Fruit fly (Drosophila melanogaster): ENCODE results near the gene lush.
A peak's percentile ranks its signal among the peaks of the same experiment; 100 is the strongest.

Gene lush

DNA sequence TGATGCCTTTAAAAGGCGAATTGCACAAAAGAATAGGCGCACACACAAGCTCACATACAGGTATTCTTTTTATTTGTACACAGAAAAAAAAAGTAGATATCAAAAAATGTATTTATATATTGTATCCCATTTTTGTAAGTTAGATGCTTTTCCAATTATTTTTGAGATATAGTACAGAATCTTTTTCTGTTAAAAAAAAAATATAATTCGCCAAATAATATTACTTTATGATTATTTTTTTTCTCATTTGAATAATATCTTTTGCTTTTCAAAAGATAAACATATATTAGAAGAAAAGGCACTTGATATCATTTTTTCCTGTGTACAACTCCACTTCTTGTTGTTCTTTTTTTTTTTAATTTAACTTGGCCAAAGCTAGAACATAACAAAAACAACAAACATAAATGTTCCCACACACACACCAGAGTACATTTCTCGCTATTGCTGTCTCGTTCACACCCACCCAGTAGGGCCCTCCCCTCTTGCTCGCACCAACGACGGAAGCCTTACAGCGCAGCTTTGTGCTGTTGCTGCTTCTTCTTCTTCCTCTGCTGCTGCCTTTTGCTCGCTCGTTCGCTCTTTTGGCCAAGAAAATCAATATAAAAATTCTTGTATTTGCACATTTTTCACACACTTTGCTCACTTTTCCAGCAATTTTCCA is 29.0 kb upstream of the lush start (continued):
- TF ChIP-seq CG8089 (GFP tag; optimal IDR thresholded peaks at IDR 0.05), result no peak
- no peak for TF ChIP-seq Mad (GFP tag; optimal IDR thresholded peaks at IDR 0.05)
- TF ChIP-seq grn (GFP tag; optimal IDR thresholded peaks at IDR 0.05), result no peak
- no peak for TF ChIP-seq CG7963 (GFP tag; IDR thresholded peaks at IDR 0.05; ENCODE audit: partially characterized antibody)
- TF ChIP-seq al (GFP tag; IDR thresholded peaks at IDR 0.05), result peak; percentile 83; the same call in 1 of the 2 replicates
- TF ChIP-seq rib (GFP tag; IDR thresholded peaks at IDR 0.05), result no peak
- no peak for TF ChIP-seq ab (GFP tag; optimal IDR thresholded peaks at IDR 0.05)
- TF ChIP-seq BEAF-32 (GFP tag; optimal IDR thresholded peaks at IDR 0.05), result no peak
- TF ChIP-seq CG2116 (GFP tag; optimal IDR thresholded peaks at IDR 0.05), result no peak
- peak; percentile 80 for TF ChIP-seq CG17359 (tag; optimal IDR thresholded peaks at IDR 0.05)
- no peak for TF ChIP-seq unc-4 (GFP tag; IDR thresholded peaks at IDR 0.05; ENCODE audit: partially characterized antibody)
- no peak for TF ChIP-seq Gsc (GFP tag; IDR thresholded peaks at IDR 0.05)
- TF ChIP-seq CG4282 (GFP tag; optimal IDR thresholded peaks at IDR 0.05), result no peak
- TF ChIP-seq HmgD (GFP tag; optimal IDR thresholded peaks at IDR 0.05), result no peak
- TF ChIP-seq CG6854 (GFP tag; optimal IDR thresholded peaks at IDR 0.05), result peak; percentile 54
- TF ChIP-seq CG11247 (GFP tag; IDR thresholded peaks at IDR 0.05), result no peak
- peak; percentile 50 for TF ChIP-seq CG16815 (GFP tag; optimal IDR thresholded peaks at IDR 0.05)
- TF ChIP-seq CG17186 (GFP tag; optimal IDR thresholded peaks at IDR 0.05), result no peak
- TF ChIP-seq tll (GFP tag; optimal IDR thresholded peaks at IDR 0.05), result no peak
- no peak for TF ChIP-seq CG8359 (GFP tag; optimal IDR thresholded peaks at IDR 0.05; ENCODE audit: borderline replicate concordance)
- no peak for TF ChIP-seq CHES-1-like (GFP tag; optimal IDR thresholded peaks at IDR 0.05)
- peak; percentile 82 for TF ChIP-seq CG7271 (tag; optimal IDR thresholded peaks at IDR 0.05)
- no peak for TF ChIP-seq CG12236 (GFP tag; optimal IDR thresholded peaks at IDR 0.05)
- TF ChIP-seq Sry-β (GFP tag; optimal IDR thresholded peaks at IDR 0.05), result no peak
- no peak for TF ChIP-seq pho (GFP tag; optimal IDR thresholded peaks at IDR 0.05)
- TF ChIP-seq CG31224 (GFP tag; IDR thresholded peaks at IDR 0.05), result peak; percentile 62
- peak; percentile 70 for TF ChIP-seq stc (GFP tag; IDR thresholded peaks at IDR 0.05)
- TF ChIP-seq insv (GFP tag; optimal IDR thresholded peaks at IDR 0.05), result no peak
- peak in 1 of 2 experiments; percentile 71 for TF ChIP-seq eve (GFP tag; optimal IDR thresholded peaks at IDR 0.05)
- peak; percentile 66 for TF ChIP-seq row (GFP tag; IDR thresholded peaks at IDR 0.05)
- peak; percentile 77 for TF ChIP-seq grau (tag; optimal IDR thresholded peaks at IDR 0.05)
- peak; percentile 59 for TF ChIP-seq CG8281 (tag; optimal IDR thresholded peaks at IDR 0.05)
- no peak for TF ChIP-seq aop (GFP tag; IDR thresholded peaks at IDR 0.05)
- no peak for TF ChIP-seq fu2 (GFP tag; optimal IDR thresholded peaks at IDR 0.05)
- TF ChIP-seq dpn (GFP tag; optimal IDR thresholded peaks at IDR 0.05), result peak; percentile 14 to 57
- no peak for TF ChIP-seq knrl (GFP tag; IDR thresholded peaks at IDR 0.05; ENCODE audit: partially characterized antibody)
- peak; percentile 92 for TF ChIP-seq CG10979 (tag; optimal IDR thresholded peaks at IDR 0.05)
- TF ChIP-seq klu (GFP tag; IDR thresholded peaks at IDR 0.05), result no peak; the same call in 1 of the 2 replicates
- no peak for TF ChIP-seq Dfd (GFP tag; optimal IDR thresholded peaks at IDR 0.05)
- TF ChIP-seq HLH54F (GFP tag; optimal IDR thresholded peaks at IDR 0.05), result no peak
- no peak for TF ChIP-seq mam (GFP tag; optimal IDR thresholded peaks at IDR 0.05)
- peak; percentile 84 for TF ChIP-seq CG9727 (GFP tag; optimal IDR thresholded peaks at IDR 0.05)
- no peak for TF ChIP-seq CG10366 (GFP tag; IDR thresholded peaks at IDR 0.05)
- no peak for TF ChIP-seq CG12071 (GFP tag; optimal IDR thresholded peaks at IDR 0.05)
- no peak for TF ChIP-seq amos (GFP tag; IDR thresholded peaks at IDR 0.05; ENCODE audit: partially characterized antibody)
- peak; percentile 9 for TF ChIP-seq twi (tag; optimal IDR thresholded peaks at IDR 0.05)
- TF ChIP-seq NFAT (GFP tag; IDR thresholded peaks at IDR 0.05), result 0 out of 2 replicates have a peak, but pooled peaks have one; percentile 48
- no peak for TF ChIP-seq gro (GFP tag; optimal IDR thresholded peaks at IDR 0.05)
- no peak for TF ChIP-seq nerfin-2 (GFP tag; IDR thresholded peaks at IDR 0.05; ENCODE audit: partially characterized antibody)
- no peak for TF ChIP-seq tna (GFP tag; IDR thresholded peaks at IDR 0.05; ENCODE audit: partially characterized antibody)
